Worm (Caenorhabditis elegans): ENCODE data around the gene Y69A2AR.31.
"Not testable (repeated sequence)": the region's sequence is repeated elsewhere in the genome, so short reads cannot be mapped to it uniquely, and the experiment has no call there.

- not testable (repeated sequence) for TF ChIP-seq ztf-16 (tag; optimal IDR thresholded peaks at IDR 0.05); lin-11 (tag; optimal IDR thresholded peaks at IDR 0.05); fkh-10 (GFP tag; optimal IDR thresholded peaks at IDR 0.05); tbx-2 (tag; optimal IDR thresholded peaks at IDR 0.05); ceh-48 (tag; optimal IDR thresholded peaks at IDR 0.05); pros-1 (tag; optimal IDR thresholded peaks at IDR 0.05)
Observed at ce11 chrIV:2674915-2675314, 11.1 kb upstream of the Y69A2AR.31 start, which contains the start of gene gpx-4.
